Fruit fly (Drosophila melanogaster): ENCODE measurements around the gene CG31815.
A peak's percentile ranks its signal among the peaks of the same experiment; 100 is the strongest.

CG31815 gene

dm6 chr2L:16593895-16594468 is 11.6 kb upstream of the CG31815 start (continued):
- TF ChIP-seq spab (GFP tag; optimal IDR thresholded peaks at IDR 0.05) (peak; percentile 33), OdsH (GFP tag; optimal IDR thresholded peaks at IDR 0.05) (peak; percentile 68), CG15336 (GFP tag; IDR thresholded peaks at IDR 0.05) (peak; percentile 55), Eip93F (GFP tag; optimal IDR thresholded peaks at IDR 0.05) (no peak), CG3919 (GFP tag; optimal IDR thresholded peaks at IDR 0.05) (peak; percentile 65), CG31627 (GFP tag; optimal IDR thresholded peaks at IDR 0.05) (peak; percentile 18), CG4318 (GFP tag; optimal IDR thresholded peaks at IDR 0.05) (peak; percentile 60), Gug (GFP tag; IDR thresholded peaks at IDR 0.05) (no peak), Smox (GFP tag; optimal IDR thresholded peaks at IDR 0.05) (peak; percentile 46), CG11902 (GFP tag; optimal IDR thresholded peaks at IDR 0.05) (peak; percentile 24), CG34406 (GFP tag; optimal IDR thresholded peaks at IDR 0.05) (peak; percentile 65), pdm3 (GFP tag; optimal IDR thresholded peaks at IDR 0.05) (peak; percentile 39), Sox14 (GFP tag; optimal IDR thresholded peaks at IDR 0.05) (no peak), fd85E (GFP tag; optimal IDR thresholded peaks at IDR 0.05) (no peak), CG3032 (tag; optimal IDR thresholded peaks at IDR 0.05) (peak; percentile 66), CG6792 (GFP tag; optimal IDR thresholded peaks at IDR 0.05) (peak; percentile 51)

dm6 chr2L:16594628-16595027 is 11.0 kb upstream of the CG31815 start:
- no peak for TF ChIP-seq CG11902 (GFP tag; optimal IDR thresholded peaks at IDR 0.05)
- TF ChIP-seq Ets96B (tag; optimal IDR thresholded peaks at IDR 0.05) = no peak

- TF ChIP-seq CG6808 (GFP tag; optimal IDR thresholded peaks at IDR 0.05) = no peak
- TF ChIP-seq salr (GFP tag; optimal IDR thresholded peaks at IDR 0.05) = no peak
- no peak for TF ChIP-seq Eip75B (GFP tag; optimal IDR thresholded peaks at IDR 0.05)
- TF ChIP-seq CG8319 (GFP tag; optimal IDR thresholded peaks at IDR 0.05) = no peak
- TF ChIP-seq CG32006 (GFP tag; optimal IDR thresholded peaks at IDR 0.05) = peak; percentile 55
- no peak for TF ChIP-seq Gug (GFP tag; IDR thresholded peaks at IDR 0.05)
- TF ChIP-seq eg (GFP tag; IDR thresholded peaks at IDR 0.05) = peak; percentile 46; the same call in 1 of the 3 replicates
- no peak for TF ChIP-seq CG11294 (GFP tag; IDR thresholded peaks at IDR 0.05)
- no peak for TF ChIP-seq OdsH (GFP tag; optimal IDR thresholded peaks at IDR 0.05)
- no peak for TF ChIP-seq CG8119 (GFP tag; IDR thresholded peaks at IDR 0.05)
- no peak for TF ChIP-seq esn (GFP tag; optimal IDR thresholded peaks at IDR 0.05)
- TF ChIP-seq fkh (GFP tag; optimal IDR thresholded peaks at IDR 0.05) = no peak
- TF ChIP-seq CG6163 (GFP tag; IDR thresholded peaks at IDR 0.05) = peak; percentile 44; the same call in 1 of the 3 replicates
- TF ChIP-seq Smox (GFP tag; optimal IDR thresholded peaks at IDR 0.05) = no peak
- no peak for TF ChIP-seq Met (GFP tag; optimal IDR thresholded peaks at IDR 0.05)
- peak; percentile 34; the same call in 1 of the 2 replicates for TF ChIP-seq CG15336 (GFP tag; IDR thresholded peaks at IDR 0.05)
These were observed 9.7 kb upstream of the CG31815 start for dm6 chr2L:16595938-16596337.

- TF ChIP-seq achi (GFP tag; optimal IDR thresholded peaks at IDR 0.05) (peak; percentile 95), CG1621 (tag; optimal IDR thresholded peaks at IDR 0.05) (peak; percentile 96), lz (GFP tag; optimal IDR thresholded peaks at IDR 0.05) (peak; percentile 96), Eip75B (GFP tag; optimal IDR thresholded peaks at IDR 0.05) (peak; percentile 88), CG6808 (GFP tag; optimal IDR thresholded peaks at IDR 0.05) (peak; percentile 93), Sox15 (GFP tag; optimal IDR thresholded peaks at IDR 0.05) (peak; percentile 87), CG6163 (GFP tag; IDR thresholded peaks at IDR 0.05) (peak; percentile 98), acj6 (GFP tag; optimal IDR thresholded peaks at IDR 0.05) (peak; percentile 96), CG8119 (GFP tag; IDR thresholded peaks at IDR 0.05) (peak; percentile 97), CG8319 (GFP tag; optimal IDR thresholded peaks at IDR 0.05) (peak; percentile 88), CG4318 (GFP tag; optimal IDR thresholded peaks at IDR 0.05) (peak; percentile 93), esn (GFP tag; optimal IDR thresholded peaks at IDR 0.05) (peak; percentile 96), CG31627 (GFP tag; optimal IDR thresholded peaks at IDR 0.05) (peak; percentile 96), CG15336 (GFP tag; IDR thresholded peaks at IDR 0.05) (peak; percentile 97), CG11294 (GFP tag; IDR thresholded peaks at IDR 0.05) (peak; percentile 94), Smox (GFP tag; optimal IDR thresholded peaks at IDR 0.05) (peak; percentile 95), CG10631 (GFP tag; optimal IDR thresholded peaks at IDR 0.05) (peak; percentile 96), pdm3 (GFP tag; optimal IDR thresholded peaks at IDR 0.05) (peak; percentile 97), CG8632 (GFP tag; optimal IDR thresholded peaks at IDR 0.05) (peak; percentile 92), CG7368 (GFP tag; optimal IDR thresholded peaks at IDR 0.05) (peak; percentile 88), CG10669 (GFP tag; optimal IDR thresholded peaks at IDR 0.05) (peak; percentile 91), net (GFP tag; optimal IDR thresholded peaks at IDR 0.05) (peak; percentile 94), Ets96B (tag; optimal IDR thresholded peaks at IDR 0.05) (peak; percentile 95), Eip93F (GFP tag; optimal IDR thresholded peaks at IDR 0.05) (peak; percentile 58), CG6276 (GFP tag; optimal IDR thresholded peaks at IDR 0.05) (peak; percentile 94), fkh (GFP tag; optimal IDR thresholded peaks at IDR 0.05) (no peak), Gug (GFP tag; IDR thresholded peaks at IDR 0.05) (peak; percentile 92)
These were observed 7.6 kb upstream of the CG31815 start for dm6 chr2L:16597798-16598737.
